Worm (Caenorhabditis elegans) whole organism, young adult: ENCODE data around the gene Y69A2AR.46.

Source experiments
- B0019.2 ChIP-seq: fragments of 200-800 bp; sonication (Bioruptor generic); conservative IDR thresholded peaks from 2 replicates; pipeline ENCODE4 v1.3.6; 2022; ENCODE audit warnings: missing genetic modification reagents, missing genetic modification characterization, missing compliant biosample characterization
- B0035.1 ChIP-seq: sonication (generic microtip); optimal IDR thresholded peaks from 2 replicates; lab custom pipeline; 2016; ENCODE audit warnings: missing genetic modification characterization, mild to moderate bottlenecking, missing compliant biosample characterization, missing genotype, missing genetic modification reagents
- C06A6.2 ChIP-seq: fragments of 200-800 bp; sonication (Bioruptor generic); conservative IDR thresholded peaks from 2 replicates; pipeline ENCODE4 v1.3.6; 2022; ENCODE audit warnings: missing genetic modification characterization, missing compliant biosample characterization
- F22D6.2 ChIP-seq: sonication (generic microtip); optimal IDR thresholded peaks from 2 replicates; lab custom pipeline; 2016; ENCODE audit warnings: mild to moderate bottlenecking, missing genetic modification characterization, missing compliant biosample characterization
- F37B4.10 ChIP-seq: fragments of 200-800 bp; sonication (Bioruptor generic); IDR thresholded peaks from 2 replicates; pipeline ENCODE4 v1.3.6; 2022; ENCODE audit warnings: missing genetic modification characterization, missing compliant biosample characterization
- F52B5.7 ChIP-seq: sonication (generic microtip); optimal IDR thresholded peaks from 2 replicates; lab custom pipeline; 2016; ENCODE audit warnings: mild to moderate bottlenecking, missing genetic modification characterization, missing compliant biosample characterization
- K11D2.4 ChIP-seq: fragments of 200-800 bp; sonication (Bioruptor generic); IDR thresholded peaks from 2 replicates; pipeline ENCODE4 v1.3.6; 2022; ENCODE audit warnings: missing genetic modification reagents, missing genetic modification characterization, missing compliant biosample characterization
- T26A5.8 ChIP-seq: sonication (generic microtip); optimal IDR thresholded peaks from 2 replicates; lab custom pipeline; 2016; ENCODE audit warnings: missing genetic modification characterization, missing compliant biosample characterization
- Y56A3A.18 ChIP-seq: fragments of 200-800 bp; sonication (Bioruptor generic); IDR thresholded peaks from 2 replicates; pipeline ENCODE4 v1.3.6; 2022; ENCODE audit warnings: missing genetic modification reagents, missing genetic modification characterization, missing compliant biosample characterization
- ZK185.1 ChIP-seq: sonication (generic microtip); optimal IDR thresholded peaks from 2 replicates; lab custom pipeline; 2016; ENCODE audit warnings: mild to moderate bottlenecking, missing genetic modification characterization, missing compliant biosample characterization; ENCODE audit not compliant: poor library complexity, severe bottlenecking
- attf-5 ChIP-seq: fragments of 200-800 bp; sonication (Bioruptor generic); optimal IDR thresholded peaks from 2 replicates; lab custom pipeline; 2018; ENCODE audit warnings: mild to moderate bottlenecking, missing genetic modification characterization, missing compliant biosample characterization
- bed-2 ChIP-seq: fragments of 200-800 bp; sonication (Bioruptor generic); IDR thresholded peaks from 2 replicates; pipeline ENCODE4 v1.3.6; 2022; ENCODE audit warnings: missing genetic modification reagents, missing genetic modification characterization, missing compliant biosample characterization
- cebp-1 ChIP-seq, 2 experiments: fragments of 200-800 bp in 1 of 2; sonication (Bioruptor generic) in 1 of 2; sonication (generic microtip) in 1 of 2; IDR thresholded peaks in 1 of 2; optimal IDR thresholded peaks in 1 of 2; 2 replicates each; pipeline versions ENCODE4 v1.3.6 to Lab custom; 2017 to 2022; ENCODE audit warnings: missing compliant biosample characterization in 2 of 2, missing genetic modification characterization in 2 of 2, mild to moderate bottlenecking in 1 of 2, missing genetic modification reagents in 1 of 2, moderate library complexity in 1 of 2
- ceh-100 ChIP-seq: fragments of 200-800 bp; sonication (Bioruptor generic); IDR thresholded peaks from 2 replicates; pipeline ENCODE4 v1.3.6; 2022; ENCODE audit warnings: missing genetic modification reagents, missing genetic modification characterization, missing compliant biosample characterization
- ceh-27 ChIP-seq: fragments of 200-800 bp; sonication (Bioruptor generic); optimal IDR thresholded peaks from 2 replicates; lab custom pipeline; 2018; ENCODE audit warnings: mild to moderate bottlenecking, missing genetic modification characterization, moderate library complexity, missing compliant biosample characterization
- ceh-79 ChIP-seq: sonication (generic microtip); optimal IDR thresholded peaks from 2 replicates; lab custom pipeline; 2017; ENCODE audit warnings: mild to moderate bottlenecking, missing genetic modification characterization, missing compliant biosample characterization
- chd-7 ChIP-seq: sonication (generic microtip); optimal IDR thresholded peaks from 2 replicates; lab custom pipeline; 2016; ENCODE audit warnings: mild to moderate bottlenecking, missing genetic modification characterization, moderate library complexity, missing compliant biosample characterization
- dox-1 ChIP-seq: fragments of 200-800 bp; sonication (Bioruptor generic); IDR thresholded peaks from 2 replicates; pipeline ENCODE4 v1.3.6; 2022; ENCODE audit warnings: missing genetic modification reagents, missing genetic modification characterization, missing compliant biosample characterization
- dpff-1 ChIP-seq: sonication (generic microtip); optimal IDR thresholded peaks from 2 replicates; lab custom pipeline; 2017; ENCODE audit warnings: mild to moderate bottlenecking, missing genetic modification characterization, missing compliant biosample characterization
- egl-44 ChIP-seq: fragments of 200-800 bp; sonication (Bioruptor generic); IDR thresholded peaks from 2 replicates; pipeline ENCODE4 v1.3.6; 2022; ENCODE audit warnings: missing genetic modification reagents, missing genetic modification characterization, missing compliant biosample characterization
- egrh-3 ChIP-seq: fragments of 200-800 bp; sonication (Bioruptor generic); IDR thresholded peaks from 2 replicates; pipeline ENCODE4 v1.3.6; 2022; ENCODE audit warnings: missing genetic modification reagents, missing genetic modification characterization, missing compliant biosample characterization
- fkh-3 ChIP-seq: sonication (generic microtip); optimal IDR thresholded peaks from 2 replicates; lab custom pipeline; 2016; ENCODE audit warnings: mild to moderate bottlenecking, missing genetic modification characterization, missing compliant biosample characterization
- hlh-26 ChIP-seq: fragments of 200-800 bp; sonication (Bioruptor generic); conservative IDR thresholded peaks from 2 replicates; pipeline ENCODE4 v1.3.6; 2022; ENCODE audit warnings: missing genetic modification reagents, missing genetic modification characterization, missing compliant biosample characterization
- hrde-1 ChIP-seq: sonication (generic microtip); optimal IDR thresholded peaks from 2 replicates; lab custom pipeline; 2016; ENCODE audit warnings: missing genetic modification characterization, mild to moderate bottlenecking, missing compliant biosample characterization, moderate library complexity, missing genotype, missing genetic modification reagents, borderline replicate concordance
- let-526 ChIP-seq: fragments of 200-800 bp; sonication (Bioruptor generic); IDR thresholded peaks from 2 replicates; pipeline ENCODE4 v1.3.6; 2022; ENCODE audit warnings: missing genetic modification reagents, missing genetic modification characterization, missing compliant biosample characterization
- lin-26 ChIP-seq: fragments of 200-800 bp; sonication (Bioruptor generic); IDR thresholded peaks from 2 replicates; pipeline ENCODE4 v1.3.6; 2022; ENCODE audit warnings: missing genetic modification reagents, missing genetic modification characterization, missing compliant biosample characterization
- lin-54 ChIP-seq: fragments of 200-800 bp; sonication (Bioruptor generic); optimal IDR thresholded peaks from 2 replicates; lab custom pipeline; 2018; ENCODE audit warnings: mild to moderate bottlenecking, missing genetic modification characterization, missing compliant biosample characterization
- lsl-1 ChIP-seq: fragments of 200-800 bp; sonication (Bioruptor generic); optimal IDR thresholded peaks from 2 replicates; lab custom pipeline; 2018; ENCODE audit warnings: mild to moderate bottlenecking, missing genetic modification characterization, moderate library complexity, missing compliant biosample characterization
- madf-10 ChIP-seq: sonication (generic microtip); optimal IDR thresholded peaks from 2 replicates; lab custom pipeline; 2016; ENCODE audit warnings: mild to moderate bottlenecking, missing genetic modification characterization, missing compliant biosample characterization
- madf-8 ChIP-seq: fragments of 200-800 bp; sonication (Bioruptor generic); conservative IDR thresholded peaks from 2 replicates; pipeline ENCODE4 v1.3.6; 2022; ENCODE audit warnings: missing genetic modification reagents, missing genetic modification characterization, missing compliant biosample characterization
- mxl-1 ChIP-seq: sonication (generic microtip); optimal IDR thresholded peaks from 2 replicates; lab custom pipeline; 2016; ENCODE audit warnings: missing genetic modification characterization, missing compliant biosample characterization
- nfya-1 ChIP-seq: sonication (generic microtip); optimal IDR thresholded peaks from 2 replicates; lab custom pipeline; 2017; ENCODE audit warnings: antibody characterized with exemption, missing compliant biosample characterization, missing genetic modification characterization, borderline replicate concordance; ENCODE audit not compliant: insufficient read depth
- nhr-120 ChIP-seq: fragments of 200-800 bp; sonication (Bioruptor generic); IDR thresholded peaks from 2 replicates; pipeline ENCODE4 v1.3.6; 2022; ENCODE audit warnings: missing genetic modification characterization, missing compliant biosample characterization
- nhr-90 ChIP-seq: sonication (generic microtip); optimal IDR thresholded peaks from 2 replicates; lab custom pipeline; 2016; ENCODE audit warnings: missing genotype, mild to moderate bottlenecking, missing genetic modification characterization, missing compliant biosample characterization
- repo-1 ChIP-seq: sonication (generic microtip); optimal IDR thresholded peaks from 2 replicates; lab custom pipeline; 2017; ENCODE audit warnings: mild to moderate bottlenecking, missing genetic modification characterization, missing compliant biosample characterization
- sdz-38 ChIP-seq: sonication (generic microtip); optimal IDR thresholded peaks from 2 replicates; lab custom pipeline; 2016; ENCODE audit warnings: missing genotype, missing genetic modification characterization, missing compliant biosample characterization
- snpc-1.3 ChIP-seq: sonication (generic microtip); optimal IDR thresholded peaks from 2 replicates; lab custom pipeline; 2017; ENCODE audit warnings: missing genetic modification characterization, mild to moderate bottlenecking, missing compliant biosample characterization, antibody characterized with exemption, moderate library complexity, missing genotype, missing genetic modification reagents; ENCODE audit not compliant: insufficient read depth
- somi-1 ChIP-seq: fragments of 200-800 bp; sonication (Bioruptor generic); optimal IDR thresholded peaks from 2 replicates; lab custom pipeline; 2018; ENCODE audit warnings: mild to moderate bottlenecking, missing genetic modification characterization, missing compliant biosample characterization
- tlf-1 ChIP-seq: fragments of 200-800 bp; sonication (Bioruptor generic); optimal IDR thresholded peaks from 2 replicates; lab custom pipeline; 2018; ENCODE audit warnings: mild to moderate bottlenecking, missing genetic modification characterization, missing compliant biosample characterization
- unc-62 ChIP-seq: fragments of 150-350 bp; optimal IDR thresholded peaks from 2 replicates; lab custom pipeline; 2014; ENCODE audit warnings: missing biosample characterization, missing genetic modification reagents, missing genetic modification characterization
- zfh-2 ChIP-seq: fragments of 200-800 bp; sonication (Bioruptor generic); conservative IDR thresholded peaks from 2 replicates; pipeline ENCODE4 v1.3.6; 2022; ENCODE audit warnings: missing genetic modification reagents, missing genetic modification characterization, missing compliant biosample characterization
- ztf-18 ChIP-seq: sonication (generic microtip); optimal IDR thresholded peaks from 2 replicates; lab custom pipeline; 2016; ENCODE audit warnings: missing genotype, mild to moderate bottlenecking, missing genetic modification characterization, missing compliant biosample characterization

Y69A2AR.46 gene

DNA sequence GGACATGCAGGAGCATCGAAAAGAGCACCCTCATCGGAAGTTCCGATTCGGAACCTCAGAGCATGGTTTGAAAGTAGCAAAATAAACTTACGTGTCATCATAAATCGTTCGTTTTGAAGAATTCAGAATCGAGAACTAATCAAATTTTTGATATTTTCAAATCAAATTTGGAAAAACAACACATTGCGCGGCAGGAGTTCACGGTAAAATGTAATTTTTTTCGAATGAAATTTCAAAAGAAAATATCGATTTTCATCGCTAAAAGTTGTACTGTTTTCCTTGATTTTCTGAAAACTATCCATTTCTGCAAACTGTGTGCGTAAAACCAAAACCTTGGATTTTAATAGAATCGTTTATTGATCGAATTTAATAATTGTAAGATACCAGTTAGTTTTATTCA, 2.5 kb downstream of the Y69A2AR.46 start, which contains the start of gene Y69A2AR.24:
Gene Y69A2AR.24, minus strand, starts transcription at position 101 of the 400 bp plus-strand sequence.
- TF ChIP-seq T26A5.8 (no peak), hrde-1 (tag; lab: Kevin White, UChicago) (no peak), somi-1 (GFP tag; lab: Kevin White, UChicago) (no peak), sdz-38 (tag; lab: Kevin White, UChicago) (no peak), mxl-1 (tag; lab: Kevin White, UChicago) (no peak), lin-26 (GFP tag; lab: Robert Waterston, UW) (no peak), chd-7 (no peak), F22D6.2 (tag; lab: Kevin White, UChicago) (no peak), lsl-1 (GFP tag; lab: Kevin White, UChicago) (no peak), ZK185.1 (tag; lab: Kevin White, UChicago) (no peak), F52B5.7 (tag; lab: Kevin White, UChicago) (no peak), cebp-1 (GFP tag; IDR thresholded peaks at IDR 0.05; lab: Robert Waterston, UW) (no peak), cebp-1 (tag; optimal IDR thresholded peaks at IDR 0.05; lab: Kevin White, UChicago) (no peak)

DNA sequence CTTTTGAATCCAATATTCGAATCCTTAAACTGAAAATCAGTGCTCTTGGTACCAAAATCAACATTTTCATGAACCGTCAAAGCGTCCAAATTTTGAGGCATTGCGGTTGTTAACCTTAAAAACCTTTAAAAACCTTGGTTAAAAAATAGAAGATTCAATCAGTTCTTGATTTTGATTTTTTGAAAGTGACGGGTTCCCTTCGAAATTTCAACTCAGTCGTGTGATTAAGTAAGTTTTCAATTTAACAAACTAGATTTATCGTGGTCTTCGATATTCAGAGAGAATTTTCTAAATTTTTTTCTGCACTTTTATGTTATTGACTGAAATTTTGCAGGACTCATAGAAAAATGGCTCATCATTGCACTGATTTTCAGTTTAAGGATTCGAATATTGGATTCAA, 6.8 kb downstream of the Y69A2AR.46 start, which contains the start of the genes Y69A2AR.25 and Y69A2AR.12:
Gene Y69A2AR.25, minus strand, starts transcription at position 101 of the 400 bp plus-strand sequence.
Gene Y69A2AR.12, plus strand, starts transcription at position 348 of the 400 bp plus-strand sequence.
- TF ChIP-seq snpc-1.3 (tag; lab: Kevin White, UChicago) (no peak), nhr-90 (no peak), B0035.1 (tag; lab: Kevin White, UChicago) (no peak), ceh-27 (GFP tag; lab: Kevin White, UChicago) (no peak), lin-26 (GFP tag; lab: Robert Waterston, UW) (no peak), egl-44 (no peak), fkh-3 (tag; lab: Kevin White, UChicago) (no peak), nfya-1 (tag; lab: Kevin White, UChicago) (no peak), dox-1 (GFP tag; lab: Robert Waterston, UW) (no peak), mxl-1 (tag; lab: Kevin White, UChicago) (no peak), ztf-18 (no peak), attf-5 (no peak), ceh-100 (GFP tag; lab: Robert Waterston, UW) (no peak)

DNA sequence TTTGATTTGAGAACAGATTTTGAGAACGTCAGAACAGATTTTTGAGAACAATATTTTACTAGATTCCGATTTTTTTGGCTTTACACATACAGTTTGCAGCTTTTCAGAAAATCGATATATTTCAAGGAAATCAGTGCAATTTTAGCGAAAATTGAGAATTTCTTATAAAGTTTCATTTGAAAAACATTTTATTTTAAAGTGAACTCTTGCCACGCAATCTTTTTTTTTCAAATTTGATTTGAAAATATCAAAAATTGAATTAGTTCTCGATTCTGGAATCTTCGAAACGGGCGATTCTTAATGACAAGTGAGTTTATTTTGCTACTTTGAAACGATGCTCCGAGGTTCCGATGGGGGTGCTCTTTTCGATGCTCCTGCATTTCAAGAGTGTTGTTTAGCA, 10.6 kb downstream of the Y69A2AR.46 start, which contains the start of gene Y69A2AR.51:
Gene Y69A2AR.51, plus strand, starts transcription at position 301 of the 400 bp plus-strand sequence.
- TF ChIP-seq egrh-3 (GFP tag; lab: Robert Waterston, UW) (no peak), hlh-26 (GFP tag; lab: Robert Waterston, UW) (no peak), lin-54 (no peak), ceh-79 (tag; lab: Kevin White, UChicago) (no peak), tlf-1 (GFP tag; lab: Kevin White, UChicago) (no peak), ztf-18 (no peak), lsl-1 (GFP tag; lab: Kevin White, UChicago) (no peak), unc-62 (GFP tag; lab: Kevin White, UChicago) (no peak), Y56A3A.18 (GFP tag; lab: Robert Waterston, UW) (no peak), fkh-3 (tag; lab: Kevin White, UChicago) (no peak), dpff-1 (tag; lab: Kevin White, UChicago) (no peak), bed-2 (GFP tag; lab: Robert Waterston, UW) (no peak)

DNA sequence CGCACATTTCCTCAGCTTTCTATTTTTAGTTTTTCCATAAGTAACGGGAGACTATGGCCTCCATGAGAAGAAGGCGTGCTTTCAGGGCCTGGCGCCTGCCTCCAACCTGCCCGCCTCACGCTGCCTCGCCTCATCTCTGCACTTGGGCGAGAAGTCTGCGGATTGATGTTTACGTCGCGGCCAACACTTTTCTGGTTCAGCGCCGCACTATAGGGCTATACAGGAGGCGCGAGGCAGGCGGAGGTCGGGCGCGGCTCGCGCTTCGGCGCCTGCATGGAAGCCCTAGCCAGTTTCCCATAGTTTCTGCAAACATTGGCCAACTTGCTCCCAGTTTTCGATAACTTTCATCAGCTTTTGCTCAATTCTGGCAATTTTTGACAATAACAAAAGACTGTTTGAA, 11.7 kb downstream of the Y69A2AR.46 start:
- no peak for TF ChIP-seq C06A6.2
- TF ChIP-seq madf-8 = no peak
- TF ChIP-seq F37B4.10 = no peak
- no peak for TF ChIP-seq K11D2.4 (GFP tag; lab: Robert Waterston, UW)
- no peak for TF ChIP-seq let-526 (GFP tag; lab: Robert Waterston, UW)
- TF ChIP-seq hrde-1 (tag; lab: Kevin White, UChicago) = no peak
- no peak for TF ChIP-seq nhr-120 (GFP tag; lab: Robert Waterston, UW)
- no peak for TF ChIP-seq repo-1 (tag; lab: Kevin White, UChicago)
- TF ChIP-seq madf-10 (tag; lab: Kevin White, UChicago) = no peak
- peak; percentile 84 for TF ChIP-seq zfh-2 (GFP tag; lab: Robert Waterston, UW)
- TF ChIP-seq nhr-90 = no peak
- peak; percentile 44; the same call in 1 of the 2 replicates for TF ChIP-seq egrh-3 (GFP tag; lab: Robert Waterston, UW)
- no peak for TF ChIP-seq mxl-1 (tag; lab: Kevin White, UChicago)
- TF ChIP-seq B0019.2 (GFP tag; lab: Robert Waterston, UW) = no peak
